Worm (Caenorhabditis elegans): ENCODE data around the gene C42D4.19.

DNA sequence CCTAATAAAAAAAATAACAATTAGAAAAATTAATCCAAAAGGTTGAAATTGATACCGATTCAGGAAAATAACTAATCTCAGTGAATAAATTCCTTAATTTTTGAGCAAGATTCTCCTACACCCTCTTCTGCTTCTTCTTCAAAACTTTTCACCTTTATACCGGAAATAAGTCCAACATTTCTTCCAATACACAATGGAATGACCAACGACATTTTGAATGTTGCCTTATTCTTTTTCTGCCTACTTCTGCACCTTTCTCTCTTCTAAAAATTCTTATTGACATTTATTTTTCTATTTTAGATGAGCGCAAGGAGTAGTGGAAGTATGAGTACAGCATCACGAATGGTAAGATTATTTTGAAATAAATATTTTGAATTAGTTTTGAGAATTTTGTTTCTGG, 21.4 kb downstream of the C42D4.19 start, which contains the start of gene unc-8:
- TF ChIP-seq nhr-237 (tag; optimal IDR thresholded peaks at IDR 0.05) = no peak
- no peak for TF ChIP-seq lsy-2 (tag; optimal IDR thresholded peaks at IDR 0.05)
- no peak for TF ChIP-seq nhr-12 (tag; optimal IDR thresholded peaks at IDR 0.05)
- TF ChIP-seq ces-1 (GFP tag; optimal IDR thresholded peaks at IDR 0.05) = no peak
- TF ChIP-seq elt-3 (tag; optimal IDR thresholded peaks at IDR 0.05) = no peak
- TF ChIP-seq lin-13 (tag; optimal IDR thresholded peaks at IDR 0.05) = no peak
- no peak for TF ChIP-seq ztf-11 (tag; optimal IDR thresholded peaks at IDR 0.05)
- no peak for TF ChIP-seq ceh-43 (GFP tag; optimal IDR thresholded peaks at IDR 0.05)
- no peak for TF ChIP-seq mep-1 (tag; optimal IDR thresholded peaks at IDR 0.05)
- no peak for TF ChIP-seq sem-2 (GFP tag; optimal IDR thresholded peaks at IDR 0.05)
- no peak for TF ChIP-seq unc-62 (GFP tag; optimal IDR thresholded peaks at IDR 0.05)
- TF ChIP-seq unc-39 (tag; optimal IDR thresholded peaks at IDR 0.05) = no peak

Data from whole organism, mixed stage, embryonic.